Worm (Caenorhabditis elegans) whole organism, L1 larva: ENCODE measurements around the gene rhgf-1.

ENCODE experiments used
- Y116A8C.19 ChIP-seq: sonication (generic microtip); optimal IDR thresholded peaks from 2 replicates; lab custom pipeline; 2016; ENCODE audit warnings: missing compliant biosample characterization, missing genetic modification characterization, borderline replicate concordance
- alr-1 ChIP-seq: fragments of 200-800 bp; sonication (Bioruptor generic); optimal IDR thresholded peaks from 2 replicates; lab custom pipeline; 2018; ENCODE audit warnings: borderline replicate concordance, mild to moderate bottlenecking, missing genetic modification characterization, missing compliant biosample characterization
- ama-1 ChIP-seq: fragments of 150-350 bp; optimal IDR thresholded peaks from 2 replicates; lab custom pipeline; 2014
- ceh-63 ChIP-seq: fragments of 200-800 bp; sonication (Bioruptor generic); optimal IDR thresholded peaks from 2 replicates; lab custom pipeline; 2018; ENCODE audit warnings: mild to moderate bottlenecking, missing genetic modification characterization, missing compliant biosample characterization
- ceh-90 ChIP-seq: sonication (generic microtip); optimal IDR thresholded peaks from 2 replicates; lab custom pipeline; 2016; ENCODE audit warnings: missing genetic modification characterization, missing compliant biosample characterization
- ces-1 ChIP-seq: fragments of 150-350 bp; optimal IDR thresholded peaks from 2 replicates; lab custom pipeline; 2014; ENCODE audit warnings: missing biosample characterization, missing genetic modification reagents, missing genetic modification characterization
- dpl-1 ChIP-seq, 3 experiments: fragments of 150-350 bp in 2 of 3; sonication (generic microtip) in 1 of 3; optimal IDR thresholded peaks; 2 replicates each; lab custom pipeline; 2014 to 2017; ENCODE audit warnings: missing biosample characterization in 3 of 3, missing genetic modification characterization in 3 of 3, missing genetic modification reagents in 3 of 3
- dsc-1 ChIP-seq: sonication (generic microtip); optimal IDR thresholded peaks from 2 replicates; lab custom pipeline; 2016; ENCODE audit warnings: mild to moderate bottlenecking, missing genetic modification characterization, missing compliant biosample characterization
- efl-3 ChIP-seq: fragments of 200-800 bp; sonication (Bioruptor generic); optimal IDR thresholded peaks from 2 replicates; lab custom pipeline; 2018; ENCODE audit warnings: mild to moderate bottlenecking, missing genetic modification characterization, missing compliant biosample characterization
- egl-13 ChIP-seq: sonication (generic microtip); optimal IDR thresholded peaks from 2 replicates; lab custom pipeline; 2016; ENCODE audit warnings: missing genotype, missing genetic modification reagents, missing genetic modification characterization, missing compliant biosample characterization
- egl-27 ChIP-seq, 2 experiments: fragments of 150-350 bp in 1 of 2; sonication (generic microtip); optimal IDR thresholded peaks; 3 replicates each; lab custom pipeline; 2017 to 2018; ENCODE audit warnings: missing biosample characterization in 2 of 2, missing genetic modification characterization in 2 of 2, missing genetic modification reagents in 2 of 2
- elt-2 ChIP-seq: sonication (generic microtip); optimal IDR thresholded peaks from 2 replicates; lab custom pipeline; 2016; ENCODE audit warnings: missing genetic modification characterization, mild to moderate bottlenecking, inconsistent platforms, missing compliant biosample characterization, missing genetic modification reagents
- elt-3 ChIP-seq, 6 experiments: fragments of 150-350 bp in 1 of 6; sonication (generic microtip); optimal IDR thresholded peaks; 2 replicates each; lab custom pipeline; 2017 to 2018; ENCODE audit warnings: missing biosample characterization in 6 of 6, missing genetic modification characterization in 6 of 6, inconsistent platforms in 1 of 6
- fkh-10 ChIP-seq: sonication (generic microtip); optimal IDR thresholded peaks from 2 replicates; lab custom pipeline; 2017; ENCODE audit warnings: missing biosample characterization, missing genetic modification reagents, missing genetic modification characterization
- fkh-8 ChIP-seq: sonication (generic microtip); optimal IDR thresholded peaks from 2 replicates; lab custom pipeline; 2016; ENCODE audit warnings: mild to moderate bottlenecking, missing genetic modification characterization, missing compliant biosample characterization
- hlh-17 ChIP-seq: fragments of 200-800 bp; sonication (Bioruptor generic); optimal IDR thresholded peaks from 2 replicates; lab custom pipeline; 2018; ENCODE audit warnings: missing genetic modification characterization, mild to moderate bottlenecking, missing compliant biosample characterization, moderate library complexity, borderline replicate concordance
- hlh-4 ChIP-seq: sonication (generic microtip); optimal IDR thresholded peaks from 2 replicates; lab custom pipeline; 2016; ENCODE audit warnings: mild to moderate bottlenecking, missing genetic modification characterization, missing compliant biosample characterization
- hpl-2 ChIP-seq: fragments of 150-350 bp; optimal IDR thresholded peaks from 2 replicates; lab custom pipeline; 2014; ENCODE audit warnings: missing biosample characterization, missing genetic modification reagents, missing genetic modification characterization
- isw-1 ChIP-seq: fragments of 200-800 bp; sonication (Bioruptor generic); IDR thresholded peaks from 2 replicates; pipeline ENCODE4 v1.3.6; 2022; ENCODE audit warnings: missing genetic modification characterization, missing compliant biosample characterization
- lin-13 ChIP-seq: fragments of 150-350 bp; optimal IDR thresholded peaks from 2 replicates; lab custom pipeline; 2014; ENCODE audit warnings: missing biosample characterization, missing genetic modification reagents, missing genetic modification characterization
- lin-14 ChIP-seq: fragments of 200-800 bp; sonication (Bioruptor generic); optimal IDR thresholded peaks from 2 replicates; lab custom pipeline; 2018; ENCODE audit warnings: mild to moderate bottlenecking, missing genetic modification characterization, moderate library complexity, missing compliant biosample characterization
- lin-15B ChIP-seq: fragments of 150-350 bp; sonication (generic microtip); optimal IDR thresholded peaks from 3 replicates; lab custom pipeline; 2014; ENCODE audit warnings: missing biosample characterization, missing genetic modification characterization
- lin-35 ChIP-seq, 2 experiments: fragments of 150-350 bp; optimal IDR thresholded peaks; 2 replicates each; lab custom pipeline; 2014; ENCODE audit warnings: missing biosample characterization in 2 of 2, missing genetic modification characterization in 2 of 2, missing genetic modification reagents in 2 of 2
- lin-39 ChIP-seq: fragments of 150-350 bp; optimal IDR thresholded peaks from 2 replicates; lab custom pipeline; 2014; ENCODE audit warnings: missing biosample characterization, missing genetic modification reagents, missing genetic modification characterization
- lir-3 ChIP-seq: sonication (generic microtip); optimal IDR thresholded peaks from 2 replicates; lab custom pipeline; 2016; ENCODE audit warnings: mild to moderate bottlenecking, missing genetic modification characterization, moderate library complexity, missing compliant biosample characterization; ENCODE audit not compliant: poor library complexity
- lsy-2 ChIP-seq, 2 experiments: fragments of 150-350 bp; optimal IDR thresholded peaks; 2 replicates each; lab custom pipeline; 2014; ENCODE audit warnings: missing biosample characterization in 2 of 2, missing genetic modification characterization in 2 of 2
- mab-9 ChIP-seq: fragments of 200-800 bp; sonication (Bioruptor generic); IDR thresholded peaks from 2 replicates; pipeline ENCODE4 v1.3.6; 2022; ENCODE audit warnings: missing genetic modification reagents, missing genetic modification characterization, missing compliant biosample characterization
- mdl-1 ChIP-seq, 2 experiments: fragments of 150-350 bp; optimal IDR thresholded peaks; 2 replicates each; lab custom pipeline; 2014 to 2017; ENCODE audit warnings: missing biosample characterization in 2 of 2, missing genetic modification characterization in 2 of 2, inconsistent platforms in 1 of 2
- mef-2 ChIP-seq: fragments of 150-350 bp; optimal IDR thresholded peaks from 2 replicates; lab custom pipeline; 2014; ENCODE audit warnings: missing biosample characterization, missing genetic modification characterization
- nhr-19 ChIP-seq: fragments of 200-800 bp; sonication (Bioruptor generic); conservative IDR thresholded peaks from 2 replicates; pipeline ENCODE4 v1.3.6; 2022; ENCODE audit warnings: missing genetic modification characterization, missing compliant biosample characterization
- nhr-20 ChIP-seq: sonication (generic microtip); optimal IDR thresholded peaks from 2 replicates; lab custom pipeline; 2016; ENCODE audit warnings: mild to moderate bottlenecking, missing genetic modification characterization, missing compliant biosample characterization
- nhr-28 ChIP-seq: fragments of 150-350 bp; optimal IDR thresholded peaks from 2 replicates; lab custom pipeline; 2014; ENCODE audit warnings: missing biosample characterization, missing genetic modification characterization
- nhr-47 ChIP-seq: sonication (generic microtip); optimal IDR thresholded peaks from 2 replicates; lab custom pipeline; 2016; ENCODE audit warnings: mild to moderate bottlenecking, missing genetic modification characterization, moderate library complexity, missing compliant biosample characterization
- nhr-77 ChIP-seq: fragments of 150-350 bp; optimal IDR thresholded peaks from 2 replicates; lab custom pipeline; 2014; ENCODE audit warnings: missing biosample characterization, missing genetic modification characterization
- nhr-84 ChIP-seq: sonication (generic microtip); optimal IDR thresholded peaks from 2 replicates; lab custom pipeline; 2017; ENCODE audit warnings: missing biosample characterization, missing genetic modification characterization
- nhr-85 ChIP-seq: sonication (generic microtip); peaks from one replicate; lab custom pipeline; 2016; ENCODE audit warnings: missing genetic modification characterization, inconsistent platforms, missing compliant biosample characterization
- nhr-90 ChIP-seq: sonication (generic microtip); optimal IDR thresholded peaks from 2 replicates; lab custom pipeline; 2016; ENCODE audit warnings: mild to moderate bottlenecking, missing genetic modification characterization, missing compliant biosample characterization; ENCODE audit not compliant: poor library complexity
- pax-3 ChIP-seq: fragments of 200-800 bp; sonication (Bioruptor generic); optimal IDR thresholded peaks from 2 replicates; lab custom pipeline; 2018; ENCODE audit warnings: mild to moderate bottlenecking, missing genetic modification characterization, moderate library complexity, missing compliant biosample characterization
- pqm-1 ChIP-seq: sonication (generic microtip); optimal IDR thresholded peaks from 3 replicates; lab custom pipeline; 2017; ENCODE audit warnings: missing biosample characterization, missing genetic modification characterization
- rnt-1 ChIP-seq: sonication (generic microtip); optimal IDR thresholded peaks from 2 replicates; lab custom pipeline; 2016; ENCODE audit warnings: mild to moderate bottlenecking, missing genetic modification characterization, moderate library complexity, missing compliant biosample characterization
- skn-1 ChIP-seq: fragments of 150-350 bp; optimal IDR thresholded peaks from 2 replicates; lab custom pipeline; 2014; ENCODE audit warnings: missing biosample characterization, missing genetic modification characterization
- snpc-4 ChIP-seq: fragments of 150-350 bp; optimal IDR thresholded peaks from 2 replicates; lab custom pipeline; 2014; ENCODE audit warnings: missing biosample characterization, missing genetic modification characterization
- snu-23 ChIP-seq: sonication (generic microtip); optimal IDR thresholded peaks from 2 replicates; lab custom pipeline; 2016; ENCODE audit warnings: missing genetic modification characterization, missing compliant biosample characterization
- sox-4 ChIP-seq: sonication (generic microtip); optimal IDR thresholded peaks from 2 replicates; lab custom pipeline; 2016; ENCODE audit warnings: missing genetic modification characterization, missing compliant biosample characterization
- sptf-1 ChIP-seq: fragments of 150-350 bp; optimal IDR thresholded peaks from 2 replicates; lab custom pipeline; 2014; ENCODE audit warnings: missing biosample characterization, missing genetic modification characterization
- sup-37 ChIP-seq: fragments of 200-800 bp; sonication (Bioruptor generic); optimal IDR thresholded peaks from 2 replicates; lab custom pipeline; 2018; ENCODE audit warnings: mild to moderate bottlenecking, missing genetic modification characterization, missing compliant biosample characterization
- swsn-7 ChIP-seq: sonication (generic microtip); optimal IDR thresholded peaks from 2 replicates; lab custom pipeline; 2016; ENCODE audit warnings: missing genetic modification characterization, missing compliant biosample characterization
- tbx-2 ChIP-seq: sonication (generic microtip); optimal IDR thresholded peaks from 2 replicates; lab custom pipeline; 2016; ENCODE audit warnings: missing genetic modification characterization, missing compliant biosample characterization
- tlp-1 ChIP-seq: fragments of 150-350 bp; optimal IDR thresholded peaks from 2 replicates; lab custom pipeline; 2014; ENCODE audit warnings: missing biosample characterization, missing genetic modification characterization
- unc-30 ChIP-seq: sonication (generic microtip); optimal IDR thresholded peaks from 2 replicates; lab custom pipeline; 2017; ENCODE audit warnings: missing biosample characterization, missing genetic modification characterization
- unc-98 ChIP-seq: fragments of 200-800 bp; sonication (Bioruptor generic); IDR thresholded peaks from 2 replicates; pipeline ENCODE4 v1.3.6; 2022; ENCODE audit warnings: missing genetic modification characterization, missing compliant biosample characterization
- xbp-1 ChIP-seq: sonication (generic microtip); optimal IDR thresholded peaks from 2 replicates; lab custom pipeline; 2016; ENCODE audit warnings: missing genetic modification characterization, missing compliant biosample characterization
- ztf-11 ChIP-seq, 2 experiments: sonication (generic microtip); optimal IDR thresholded peaks; 2 replicates each; lab custom pipeline; 2016 to 2017; ENCODE audit warnings: missing genetic modification characterization in 2 of 2, missing biosample characterization in 1 of 2, missing compliant biosample characterization in 1 of 2
- ztf-4 ChIP-seq: fragments of 150-350 bp; optimal IDR thresholded peaks from 2 replicates; lab custom pipeline; 2014; ENCODE audit warnings: missing biosample characterization, missing genetic modification characterization

rhgf-1 gene

ce11 chrX:10756185-10756584, 44.5 kb upstream of the rhgf-1 start:
- TF ChIP-seq pax-3 (tag; lab: Kevin White, UChicago) = no peak
- TF ChIP-seq pqm-1 (tag; lab: Kevin White, UChicago) = no peak
- no peak for TF ChIP-seq ces-1 (GFP tag; lab: Kevin White, UChicago)
- no peak for TF ChIP-seq mab-9 (GFP tag; lab: Robert Waterston, UW)
- TF ChIP-seq ceh-63 (GFP tag; lab: Kevin White, UChicago) = no peak
- TF ChIP-seq ztf-4 (tag; lab: Kevin White, UChicago) = no peak
- TF ChIP-seq rnt-1 = peak; percentile 2
- TF ChIP-seq lsy-2 (tag; optimal IDR thresholded peaks at IDR 0.05; lab: Kevin White, UChicago) = peak in 1 of 2 experiments; percentile 32
- TF ChIP-seq nhr-28 = no peak
- TF ChIP-seq efl-3 (GFP tag; lab: Kevin White, UChicago) = no peak
- TF ChIP-seq fkh-10 = no peak
- TF ChIP-seq sox-4 (tag; lab: Kevin White, UChicago) = peak; percentile 41
- no peak for TF ChIP-seq ztf-11 (tag; optimal IDR thresholded peaks at IDR 0.05; lab: Kevin White, UChicago)
- TF ChIP-seq ceh-90 = no peak
- TF ChIP-seq snu-23 (GFP tag; lab: Kevin White, UChicago) = peak; percentile 24
- TF ChIP-seq egl-13 = no peak
- TF ChIP-seq tbx-2 (tag; lab: Kevin White, UChicago) = no peak
- no peak for TF ChIP-seq alr-1 (tag; lab: Kevin White, UChicago)
- TF ChIP-seq elt-3 (tag; optimal IDR thresholded peaks at IDR 0.05; lab: Kevin White, UChicago) = no peak
- TF ChIP-seq dpl-1 (GFP tag; optimal IDR thresholded peaks at IDR 0.05; lab: Kevin White, UChicago) = no peak
- no peak for TF ChIP-seq lin-35 (GFP tag; optimal IDR thresholded peaks at IDR 0.05; lab: Kevin White, UChicago)
- TF ChIP-seq snpc-4 (tag; lab: Kevin White, UChicago) = no peak
- TF ChIP-seq xbp-1 (tag; lab: Kevin White, UChicago) = no peak
- TF ChIP-seq sup-37 (GFP tag; lab: Kevin White, UChicago) = no peak
- peak; percentile 2 for TF ChIP-seq nhr-85 (tag; lab: Kevin White, UChicago)
- no peak for TF ChIP-seq mef-2 (tag; lab: Kevin White, UChicago)
- TF ChIP-seq hlh-17 (GFP tag; lab: Kevin White, UChicago) = no peak
- peak; percentile 55 for TF ChIP-seq nhr-47
- TF ChIP-seq lir-3 (tag; lab: Kevin White, UChicago) = no peak
- TF ChIP-seq ama-1 (lab: Kevin White, UChicago) = no peak
- no peak for TF ChIP-seq egl-27 (tag; optimal IDR thresholded peaks at IDR 0.05; lab: Kevin White, UChicago)
- TF ChIP-seq unc-98 (GFP tag; lab: Robert Waterston, UW) = no peak
- TF ChIP-seq nhr-84 (tag; lab: Kevin White, UChicago) = no peak
- TF ChIP-seq hlh-4 (tag; lab: Kevin White, UChicago) = no peak
- no peak for TF ChIP-seq nhr-20
- TF ChIP-seq lin-14 (GFP tag; lab: Kevin White, UChicago) = no peak
- TF ChIP-seq nhr-90 (tag; lab: Kevin White, UChicago) = no peak
- TF ChIP-seq mdl-1 (tag; optimal IDR thresholded peaks at IDR 0.05; lab: Kevin White, UChicago) = no peak
- no peak for TF ChIP-seq unc-30 (tag; lab: Kevin White, UChicago)
- TF ChIP-seq elt-2 (tag; lab: Kevin White, UChicago) = no peak
- peak; percentile 39 for TF ChIP-seq dsc-1 (tag; lab: Kevin White, UChicago)
- TF ChIP-seq lin-15B = no peak
- TF ChIP-seq nhr-77 (tag; lab: Kevin White, UChicago) = no peak
- TF ChIP-seq tlp-1 (tag; lab: Kevin White, UChicago) = no peak
- peak; percentile 30 for TF ChIP-seq skn-1
- TF ChIP-seq isw-1 (GFP tag; lab: Robert Waterston, UW) = no peak
- no peak for TF ChIP-seq hpl-2 (GFP tag; lab: Kevin White, UChicago)
- TF ChIP-seq lin-13 = no peak
- no peak for TF ChIP-seq lin-39 (tag; lab: Kevin White, UChicago)
- TF ChIP-seq sptf-1 (tag; lab: Kevin White, UChicago) = no peak
- TF ChIP-seq Y116A8C.19 (tag; lab: Kevin White, UChicago) = no peak
- TF ChIP-seq swsn-7 = no peak
- peak; percentile 59 for TF ChIP-seq fkh-8 (tag; lab: Kevin White, UChicago)
- TF ChIP-seq nhr-19 (GFP tag; lab: Robert Waterston, UW) = no peak
